Fruit fly (Drosophila melanogaster) whole organism, embryonic: ENCODE measurements around the gene CG15199.

ENCODE experiments used
- Ada2b ChIP-seq: fragments of 200-800 bp; sonication (Bioruptor generic); IDR thresholded peaks from 2 replicates; pipeline ENCODE4 v1.3.6; 2022; ENCODE audit warnings: missing biosample characterization, missing genetic modification characterization
- B-H1 ChIP-seq: fragments of 200-800 bp; sonication (Bioruptor generic); IDR thresholded peaks from 3 replicates; pipeline ENCODE4 v1.3.6; 2022; ENCODE audit warnings: missing biosample characterization, missing genetic modification characterization
- B-H2 ChIP-seq: fragments of 200-800 bp; sonication (Bioruptor generic); optimal IDR thresholded peaks from 2 replicates; lab custom pipeline; 2018; ENCODE audit warnings: missing biosample characterization, mild to moderate bottlenecking, missing genetic modification characterization
- BEAF-32 ChIP-seq: fragments of 200-800 bp; sonication (Bioruptor generic); optimal IDR thresholded peaks from 3 replicates; lab custom pipeline; 2017; ENCODE audit warnings: missing biosample characterization, missing genetic modification characterization, mild to moderate bottlenecking, moderate library complexity, missing genetic modification reagents
- CG1024 ChIP-seq: fragments of 200-800 bp; sonication (Bioruptor generic); IDR thresholded peaks from 2 replicates; pipeline ENCODE4 v1.3.6; 2022; ENCODE audit warnings: missing biosample characterization, missing genetic modification characterization
- CG10321 ChIP-seq: fragments of 200-800 bp; sonication (Bioruptor generic); IDR thresholded peaks from 2 replicates; pipeline ENCODE4 v1.3.6; 2022; ENCODE audit warnings: missing biosample characterization, missing genetic modification characterization
- CG10543 ChIP-seq: fragments of 200-800 bp; sonication (Bioruptor generic); optimal IDR thresholded peaks from 3 replicates; lab custom pipeline; 2017; ENCODE audit warnings: missing biosample characterization, mild to moderate bottlenecking, missing genetic modification characterization, moderate library complexity
- CG11456 ChIP-seq: fragments of 200-800 bp; sonication (Bioruptor generic); IDR thresholded peaks from 3 replicates; pipeline ENCODE4 v1.3.6; 2022; ENCODE audit warnings: missing biosample characterization, missing genetic modification characterization
- CG12391 ChIP-seq: fragments of 200-800 bp; sonication (Bioruptor generic); optimal IDR thresholded peaks from 3 replicates; lab custom pipeline; 2018; ENCODE audit warnings: missing biosample characterization, mild to moderate bottlenecking, missing genetic modification characterization, moderate library complexity
- CG13424 ChIP-seq: fragments of 200-800 bp; sonication (Bioruptor generic); optimal IDR thresholded peaks from 2 replicates; lab custom pipeline; 2019; ENCODE audit warnings: missing biosample characterization, mild to moderate bottlenecking, missing genetic modification characterization, moderate library complexity
- CG13624 ChIP-seq: fragments of 200-800 bp; sonication (Bioruptor generic); optimal IDR thresholded peaks from 2 replicates; lab custom pipeline; 2016; ENCODE audit warnings: missing biosample characterization, missing genetic modification characterization
- CG14050 ChIP-seq: fragments of 200-800 bp; sonication (Bioruptor generic); IDR thresholded peaks from 3 replicates; pipeline ENCODE4 v1.3.6; 2022; ENCODE audit warnings: missing biosample characterization, missing genetic modification characterization
- CG14667 ChIP-seq: fragments of 200-800 bp; sonication (Bioruptor generic); IDR thresholded peaks from 2 replicates; pipeline ENCODE4 v1.3.6; 2022; ENCODE audit warnings: missing biosample characterization, missing genetic modification characterization
- CG14860 ChIP-seq: fragments of 200-800 bp; sonication (Bioruptor generic); IDR thresholded peaks from 3 replicates; pipeline ENCODE4 v1.3.6; 2022; ENCODE audit warnings: missing biosample characterization, missing genetic modification characterization; ENCODE audit not compliant: partially characterized antibody
- CG17359 ChIP-seq: fragments of 200-800 bp; sonication (Bioruptor generic); optimal IDR thresholded peaks from 3 replicates; lab custom pipeline; 2018; ENCODE audit warnings: missing biosample characterization, mild to moderate bottlenecking, missing genetic modification characterization, moderate library complexity
- CG2129 ChIP-seq: fragments of 200-800 bp; sonication (Bioruptor generic); IDR thresholded peaks from 2 replicates; pipeline ENCODE4 v1.3.6; 2022; ENCODE audit warnings: missing biosample characterization, missing genetic modification characterization; ENCODE audit not compliant: partially characterized antibody
- CG2875 ChIP-seq: fragments of 200-800 bp; sonication (Bioruptor generic); optimal IDR thresholded peaks from 2 replicates; lab custom pipeline; 2017; ENCODE audit warnings: missing biosample characterization, mild to moderate bottlenecking, missing genetic modification characterization, missing genetic modification reagents
- CG2889 ChIP-seq: fragments of 200-800 bp; sonication (Bioruptor generic); IDR thresholded peaks from 3 replicates; pipeline ENCODE4 v1.3.6; 2022; ENCODE audit warnings: missing biosample characterization, missing genetic modification characterization
- CG30431 ChIP-seq: fragments of 200-800 bp; sonication (Bioruptor generic); optimal IDR thresholded peaks from 2 replicates; lab custom pipeline; 2017; ENCODE audit warnings: missing biosample characterization, missing genetic modification characterization
- CG3995 ChIP-seq: fragments of 200-800 bp; sonication (Bioruptor generic); optimal IDR thresholded peaks from 3 replicates; lab custom pipeline; 2016; ENCODE audit warnings: missing biosample characterization, missing genetic modification characterization
- CG4360 ChIP-seq: fragments of 200-800 bp; sonication (Bioruptor generic); IDR thresholded peaks from 2 replicates; pipeline ENCODE4 v1.3.6; 2022; ENCODE audit warnings: missing biosample characterization, missing genetic modification characterization
- CG43689 ChIP-seq: fragments of 200-800 bp; sonication (Bioruptor generic); IDR thresholded peaks from 2 replicates; pipeline ENCODE4 v1.3.6; 2022; ENCODE audit warnings: missing biosample characterization, missing genetic modification characterization
- CG6765 ChIP-seq: fragments of 200-800 bp; sonication (Bioruptor generic); optimal IDR thresholded peaks from 3 replicates; lab custom pipeline; 2017; ENCODE audit warnings: missing biosample characterization, mild to moderate bottlenecking, missing genetic modification characterization
- CG7839 ChIP-seq: fragments of 200-800 bp; sonication (Bioruptor generic); optimal IDR thresholded peaks from 3 replicates; lab custom pipeline; 2018; ENCODE audit warnings: missing biosample characterization, mild to moderate bottlenecking, missing genetic modification characterization, moderate library complexity
- CG7928 ChIP-seq: fragments of 200-800 bp; sonication (Bioruptor generic); optimal IDR thresholded peaks from 2 replicates; lab custom pipeline; 2017; ENCODE audit warnings: missing biosample characterization, mild to moderate bottlenecking, missing genetic modification characterization
- Deaf1 ChIP-seq: fragments of 200-800 bp; optimal IDR thresholded peaks from 3 replicates; lab custom pipeline; 2019; ENCODE audit warnings: missing biosample characterization, mild to moderate bottlenecking, missing genetic modification characterization, moderate library complexity
- Hmr ChIP-seq: fragments of 200-800 bp; sonication (Bioruptor generic); optimal IDR thresholded peaks from 3 replicates; lab custom pipeline; 2017; ENCODE audit warnings: mild to moderate bottlenecking, missing biosample characterization, missing genetic modification reagents, missing genetic modification characterization
- Hr51 ChIP-seq, 2 experiments: fragments of 200-800 bp; sonication (Bioruptor generic); optimal IDR thresholded peaks; 2 replicates in 1 of 2; 3 replicates in 1 of 2; lab custom pipeline; 2016 to 2018; ENCODE audit warnings: missing biosample characterization in 2 of 2, missing genetic modification characterization in 2 of 2, mild to moderate bottlenecking in 1 of 2, moderate library complexity in 1 of 2
- Nf-YB ChIP-seq: fragments of 200-800 bp; sonication (Bioruptor generic); optimal IDR thresholded peaks from 3 replicates; lab custom pipeline; 2019; ENCODE audit warnings: missing biosample characterization, mild to moderate bottlenecking, missing genetic modification characterization, moderate library complexity
- TFAM ChIP-seq: fragments of 200-800 bp; sonication (Bioruptor generic); optimal IDR thresholded peaks from 2 replicates; lab custom pipeline; 2017; ENCODE audit warnings: missing biosample characterization, missing genetic modification characterization, inconsistent platforms
- bcd ChIP-seq: fragments of 200-800 bp; sonication (Bioruptor generic); optimal IDR thresholded peaks from 2 replicates; lab custom pipeline; 2017; ENCODE audit warnings: missing biosample characterization, mild to moderate bottlenecking, missing genetic modification characterization
- cato ChIP-seq: fragments of 200-800 bp; sonication (Bioruptor generic); optimal IDR thresholded peaks from 2 replicates; lab custom pipeline; 2016; ENCODE audit warnings: missing biosample characterization, missing genetic modification characterization, borderline replicate concordance
- crc ChIP-seq: fragments of 200-800 bp; sonication (Bioruptor generic); optimal IDR thresholded peaks from 2 replicates; lab custom pipeline; 2016; ENCODE audit warnings: missing biosample characterization, missing genetic modification characterization
- croc ChIP-seq: fragments of 200-800 bp; sonication (Bioruptor generic); conservative IDR thresholded peaks from 3 replicates; pipeline ENCODE4 v1.3.6; 2022; ENCODE audit warnings: missing biosample characterization, missing genetic modification characterization
- da ChIP-seq: fragments of 200-800 bp; sonication (Bioruptor generic); optimal IDR thresholded peaks from 2 replicates; lab custom pipeline; 2016; ENCODE audit warnings: missing biosample characterization, missing genetic modification characterization
- ewg ChIP-seq: fragments of 200-800 bp; sonication (Bioruptor generic); optimal IDR thresholded peaks from 3 replicates; lab custom pipeline; 2017; ENCODE audit warnings: mild to moderate bottlenecking, missing biosample characterization, missing genetic modification reagents, missing genetic modification characterization
- fd64A ChIP-seq: fragments of 200-800 bp; sonication (Bioruptor generic); optimal IDR thresholded peaks from 3 replicates; lab custom pipeline; 2018; ENCODE audit warnings: missing biosample characterization, mild to moderate bottlenecking, missing genetic modification characterization
- her ChIP-seq: fragments of 200-800 bp; sonication (Bioruptor generic); optimal IDR thresholded peaks from 2 replicates; lab custom pipeline; 2016; ENCODE audit warnings: missing biosample characterization, missing genetic modification characterization
- hkb ChIP-seq, 2 experiments: fragments of 200-800 bp in 1 of 2; fragments of >200 bp in 1 of 2; sonication (Bioruptor generic) in 1 of 2; IDR thresholded peaks in 1 of 2; optimal IDR thresholded peaks in 1 of 2; 2 replicates each; pipeline versions ENCODE4 v1.3.6 to Lab custom; 2017 to 2022; ENCODE audit warnings: missing biosample characterization in 1 of 2, missing genetic modification characterization in 1 of 2
- jigr1 ChIP-seq: fragments of 200-800 bp; sonication (Bioruptor generic); IDR thresholded peaks from 3 replicates; pipeline ENCODE4 v1.3.6; 2022; ENCODE audit warnings: missing biosample characterization, missing genetic modification characterization
- kay ChIP-seq: fragments of 200-800 bp; sonication (Bioruptor generic); optimal IDR thresholded peaks from 2 replicates; lab custom pipeline; 2016; ENCODE audit warnings: missing biosample characterization, missing genetic modification characterization
- kni ChIP-seq: fragments of 200-800 bp; sonication (Bioruptor generic); optimal IDR thresholded peaks from 3 replicates; lab custom pipeline; 2017; ENCODE audit warnings: mild to moderate bottlenecking, missing biosample characterization, missing genetic modification reagents, missing genetic modification characterization
- lab ChIP-seq: fragments of 200-800 bp; sonication (Bioruptor generic); optimal IDR thresholded peaks from 3 replicates; lab custom pipeline; 2017; ENCODE audit warnings: missing biosample characterization, missing genetic modification characterization, mild to moderate bottlenecking, moderate library complexity, missing genetic modification reagents
- shn ChIP-seq: fragments of 200-800 bp; sonication (Bioruptor generic); optimal IDR thresholded peaks from 3 replicates; lab custom pipeline; 2016; ENCODE audit warnings: missing biosample characterization, missing genetic modification characterization
- tap ChIP-seq: fragments of 200-800 bp; optimal IDR thresholded peaks from 3 replicates; lab custom pipeline; 2019; ENCODE audit warnings: missing biosample characterization, mild to moderate bottlenecking, missing genetic modification characterization, moderate library complexity
- tio ChIP-seq: fragments of 200-800 bp; sonication (Bioruptor generic); optimal IDR thresholded peaks from 2 replicates; lab custom pipeline; 2017; ENCODE audit warnings: missing biosample characterization, missing genetic modification characterization, inconsistent platforms
- vvl ChIP-seq: fragments of 200-800 bp; sonication (Bioruptor generic); IDR thresholded peaks from 2 replicates; pipeline ENCODE4 v1.3.6; 2022; ENCODE audit warnings: missing biosample characterization, missing genetic modification characterization
- wor ChIP-seq: fragments of 200-800 bp; sonication (Bioruptor generic); IDR thresholded peaks from 2 replicates; pipeline ENCODE4 v1.3.6; 2022; ENCODE audit warnings: missing biosample characterization, missing genetic modification characterization

Gene CG15199

DNA sequence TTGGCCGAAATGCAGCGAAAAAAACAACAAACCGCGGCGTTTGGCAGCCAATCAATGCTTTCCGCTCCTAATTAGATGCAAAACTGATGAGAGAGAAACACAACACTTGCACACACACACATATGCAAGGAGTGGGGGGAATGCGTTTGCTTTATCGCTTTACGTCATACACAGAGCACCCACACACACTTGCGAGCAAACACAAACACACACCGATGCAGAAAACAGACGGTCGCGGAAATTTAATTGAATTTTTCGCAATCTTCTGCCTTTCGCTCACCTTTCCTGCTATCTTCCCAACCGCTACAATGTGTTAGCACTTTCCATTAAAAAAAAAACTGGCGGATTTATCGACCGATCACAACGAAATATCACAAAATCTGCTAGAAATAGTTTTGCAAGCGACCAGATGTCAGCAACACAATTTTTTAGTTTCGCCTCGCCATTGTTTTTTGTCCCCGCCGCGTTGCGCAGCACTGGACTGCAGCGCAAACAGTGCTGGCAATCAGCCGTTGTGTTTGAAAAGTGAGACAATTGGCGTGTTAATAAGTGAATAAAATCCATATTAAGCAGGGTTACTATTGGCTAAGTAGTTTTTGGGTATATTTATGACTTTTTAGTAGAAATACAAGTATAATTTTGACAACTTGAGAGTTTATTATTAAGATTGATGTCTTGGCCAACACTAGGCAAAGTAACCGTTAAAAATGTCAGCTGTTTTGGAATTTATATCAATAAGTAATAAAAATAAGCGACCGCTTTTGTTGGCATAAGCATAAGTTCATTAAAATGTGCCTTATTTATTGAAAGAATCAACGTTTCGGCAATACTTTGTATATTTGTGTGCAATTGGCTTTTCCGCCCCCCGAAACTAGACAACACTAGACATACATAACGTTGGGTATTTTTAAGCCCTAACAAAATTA, 4.8 kb downstream of the CG15199 start, which contains the start of gene Klp10A (continued):
- no peak for TF ChIP-seq CG10543 (GFP tag; lab: Kevin White, UChicago)
- peak; percentile 41; the same call in 1 of the 3 replicates for TF ChIP-seq CG11456 (GFP tag; lab: Robert Waterston, UW)
- TF ChIP-seq shn (GFP tag; lab: Kevin White, UChicago) = no peak
- no peak for TF ChIP-seq CG14860 (GFP tag; lab: Robert Waterston, UW)
- no peak for TF ChIP-seq CG30431 (GFP tag; lab: Kevin White, UChicago)
- no peak for TF ChIP-seq CG2875 (GFP tag; lab: Kevin White, UChicago)
- no peak for TF ChIP-seq B-H2
- no peak for TF ChIP-seq tio
- no peak for TF ChIP-seq crc (GFP tag; lab: Kevin White, UChicago)
- no peak for TF ChIP-seq B-H1 (GFP tag; lab: Robert Waterston, UW)
- no peak for TF ChIP-seq Deaf1 (tag; lab: Kevin White, UChicago)
- TF ChIP-seq cato (GFP tag; lab: Kevin White, UChicago) = no peak
- no peak for TF ChIP-seq fd64A (GFP tag; lab: Kevin White, UChicago)
- no peak for TF ChIP-seq CG13424
- no peak for TF ChIP-seq CG12391
- TF ChIP-seq CG10321 (GFP tag; lab: Robert Waterston, UW) = no peak
- no peak for TF ChIP-seq CG3995 (GFP tag; lab: Kevin White, UChicago)
- TF ChIP-seq CG17359 (tag; lab: Kevin White, UChicago) = no peak
- no peak for TF ChIP-seq CG14050
- TF ChIP-seq CG43689 (GFP tag; lab: Robert Waterston, UW) = no peak
- no peak for TF ChIP-seq Hmr (GFP tag; lab: Kevin White, UChicago)
- no peak for TF ChIP-seq CG7839 (tag; lab: Kevin White, UChicago)
- TF ChIP-seq BEAF-32 (GFP tag; lab: Kevin White, UChicago) = no peak
- no peak for TF ChIP-seq ewg (GFP tag; lab: Kevin White, UChicago)
- TF ChIP-seq bcd = no peak
- TF ChIP-seq Nf-YB = no peak
- TF ChIP-seq kay (GFP tag; lab: Kevin White, UChicago) = no peak
- no peak for TF ChIP-seq CG2129 (GFP tag; lab: Robert Waterston, UW)
- no peak for TF ChIP-seq kni (GFP tag; lab: Kevin White, UChicago)
- TF ChIP-seq CG7928 (GFP tag; lab: Kevin White, UChicago) = no peak
- TF ChIP-seq wor = no peak
- no peak for TF ChIP-seq lab (GFP tag; lab: Kevin White, UChicago)
- no peak for TF ChIP-seq her
- peak; percentile 2 for TF ChIP-seq CG13624 (GFP tag; lab: Kevin White, UChicago)
- TF ChIP-seq CG2889 = no peak
- peak; percentile 9; the same call in 1 of the 2 replicates for TF ChIP-seq vvl (GFP tag; lab: Robert Waterston, UW)
- TF ChIP-seq jigr1 = no peak
- no peak for TF ChIP-seq CG4360 (GFP tag; lab: Robert Waterston, UW)
- no peak for TF ChIP-seq CG1024
- TF ChIP-seq hkb (optimal IDR thresholded peaks at IDR 0.05; lab: Kevin White, UChicago) = no peak
- no peak for TF ChIP-seq hkb (GFP tag; IDR thresholded peaks at IDR 0.05; lab: Robert Waterston, UW)
- no peak for TF ChIP-seq tap (tag; lab: Kevin White, UChicago)
- no peak for TF ChIP-seq croc (GFP tag; lab: Robert Waterston, UW)
- no peak for TF ChIP-seq CG14667 (GFP tag; lab: Robert Waterston, UW)
- TF ChIP-seq Hr51 (GFP tag; optimal IDR thresholded peaks at IDR 0.05; lab: Kevin White, UChicago) = no peak
- no peak for TF ChIP-seq TFAM (GFP tag; lab: Kevin White, UChicago)
- TF ChIP-seq CG6765 (GFP tag; lab: Kevin White, UChicago) = no peak
- no peak for TF ChIP-seq Ada2b (GFP tag; lab: Robert Waterston, UW)
- no peak for TF ChIP-seq da (GFP tag; lab: Kevin White, UChicago)
